Worm (Caenorhabditis elegans): ENCODE data around the gene F41C3.2.
A peak's percentile ranks its signal among the peaks of the same experiment; 100 is the strongest.

F41C3.2 gene

ce11 chrII:4762574-4763285 is 13.0 kb downstream of the F41C3.2 start, which contains the start of gene F26G1.2:
F26G1.2 (plus strand) TSS chrII:4763081.
- TF ChIP-seq egl-5 (tag; optimal IDR thresholded peaks at IDR 0.05) (no peak), nhr-43 (tag; optimal IDR thresholded peaks at IDR 0.05; ENCODE audit: poor library complexity, severe bottlenecking) (no peak), aly-2 (tag; optimal IDR thresholded peaks at IDR 0.05) (no peak), elt-1 (tag; optimal IDR thresholded peaks at IDR 0.05) (peak; percentile 20), fkh-2 (tag; optimal IDR thresholded peaks at IDR 0.05) (no peak), elt-3 (tag; optimal IDR thresholded peaks at IDR 0.05) (no peak), ceh-28 (tag; optimal IDR thresholded peaks at IDR 0.05) (no peak), unc-39 (tag; optimal IDR thresholded peaks at IDR 0.05) (no peak), nhr-237 (tag; optimal IDR thresholded peaks at IDR 0.05) (no peak), skn-1 (tag; optimal IDR thresholded peaks at IDR 0.05) (no peak), nhr-25 (tag; optimal IDR thresholded peaks at IDR 0.05) (peak; percentile 13)

ce11 chrII:4766284-4766683 is 16.5 kb downstream of the F41C3.2 start, which contains the start of gene ttm-2:
ttm-2 (minus strand) TSS chrII:4766384.
- no peak for TF ChIP-seq nhr-12 (tag; optimal IDR thresholded peaks at IDR 0.05)

ce11 chrII:4767612-4768011 is 17.8 kb downstream of the F41C3.2 start:
- TF ChIP-seq unc-39 (tag; optimal IDR thresholded peaks at IDR 0.05) (no peak), mml-1 (tag; optimal IDR thresholded peaks at IDR 0.05) (no peak), ceh-28 (tag; optimal IDR thresholded peaks at IDR 0.05) (peak; percentile 27), nhr-25 (tag; optimal IDR thresholded peaks at IDR 0.05) (peak; percentile 60), fos-1 (tag; optimal IDR thresholded peaks at IDR 0.05) (no peak), nfya-1 (tag; optimal IDR thresholded peaks at IDR 0.05; ENCODE audit: insufficient read depth) (no peak), nhr-23 (tag; optimal IDR thresholded peaks at IDR 0.05) (peak; percentile 35)

ce11 chrII:4769096-4769495 is 19.3 kb downstream of the F41C3.2 start:
- TF ChIP-seq nhr-67 (tag; optimal IDR thresholded peaks at IDR 0.05) (no peak), elt-2 (tag; optimal IDR thresholded peaks at IDR 0.05) (peak; percentile 87), ceh-16 (tag; optimal IDR thresholded peaks at IDR 0.05) (no peak), egl-27 (tag; optimal IDR thresholded peaks at IDR 0.05) (no peak), snpc-4 (tag; optimal IDR thresholded peaks at IDR 0.05) (no peak), nhr-28 (tag; optimal IDR thresholded peaks at IDR 0.05) (no peak), ceh-9 (tag; optimal IDR thresholded peaks at IDR 0.05) (no peak), ZK546.5 (tag; optimal IDR thresholded peaks at IDR 0.05) (no peak), eor-1 (tag; optimal IDR thresholded peaks at IDR 0.05) (no peak), aly-2 (tag; optimal IDR thresholded peaks at IDR 0.05) (no peak), sea-2 (GFP tag; optimal IDR thresholded peaks at IDR 0.05) (no peak), elt-1 (tag; optimal IDR thresholded peaks at IDR 0.05) (no peak), jun-1 (tag; optimal IDR thresholded peaks at IDR 0.05) (peak; percentile 39), nfya-1 (tag; optimal IDR thresholded peaks at IDR 0.05; ENCODE audit: insufficient read depth) (no peak), tbx-2 (tag; optimal IDR thresholded peaks at IDR 0.05) (no peak), elt-3 (tag; optimal IDR thresholded peaks at IDR 0.05) (no peak), ama-1 (optimal IDR thresholded peaks at IDR 0.05) (no peak), pha-4 (tag; optimal IDR thresholded peaks at IDR 0.05) (peak; percentile 46), mml-1 (tag; optimal IDR thresholded peaks at IDR 0.05) (no peak), zag-1 (tag; optimal IDR thresholded peaks at IDR 0.05) (no peak), ceh-82 (tag; optimal IDR thresholded peaks at IDR 0.05) (no peak), lsy-12 (tag; optimal IDR thresholded peaks at IDR 0.05) (no peak), ceh-28 (tag; optimal IDR thresholded peaks at IDR 0.05) (no peak), unc-62 (GFP tag; optimal IDR thresholded peaks at IDR 0.05) (no peak), nhr-23 (tag; optimal IDR thresholded peaks at IDR 0.05) (peak; percentile 62), R02D3.7 (tag; optimal IDR thresholded peaks at IDR 0.05) (no peak), lin-39 (tag; optimal IDR thresholded peaks at IDR 0.05) (no peak), nhr-43 (tag; optimal IDR thresholded peaks at IDR 0.05; ENCODE audit: poor library complexity, severe bottlenecking) (no peak), unc-39 (tag; optimal IDR thresholded peaks at IDR 0.05) (no peak), lin-15B (tag; optimal IDR thresholded peaks at IDR 0.05) (no peak), mdl-1 (tag; optimal IDR thresholded peaks at IDR 0.05) (no peak), nhr-237 (tag; optimal IDR thresholded peaks at IDR 0.05) (no peak), fkh-2 (tag; optimal IDR thresholded peaks at IDR 0.05) (no peak), fos-1 (tag; optimal IDR thresholded peaks at IDR 0.05) (no peak), nhr-25 (tag; optimal IDR thresholded peaks at IDR 0.05) (peak; percentile 59), daf-12 (tag; optimal IDR thresholded peaks at IDR 0.05) (no peak), fkh-10 (GFP tag; optimal IDR thresholded peaks at IDR 0.05) (no peak), nhr-11 (tag; optimal IDR thresholded peaks at IDR 0.05) (no peak), ztf-4 (tag; optimal IDR thresholded peaks at IDR 0.05) (no peak), nhr-77 (tag; optimal IDR thresholded peaks at IDR 0.05) (no peak), nhr-76 (tag; optimal IDR thresholded peaks at IDR 0.05) (no peak), hmg-11 (tag; optimal IDR thresholded peaks at IDR 0.05) (no peak)

Data from whole organism, L3 larva.